Worm (Caenorhabditis elegans) whole organism, L2 larva: Measurements from ENCODE around the gene sra-1.

Experiments used
- ceh-82 ChIP-seq: fragments of 150-350 bp; optimal IDR thresholded peaks from 2 replicates; lab custom pipeline; 2014; ENCODE audit warnings: missing biosample characterization, missing genetic modification characterization
- elt-3 ChIP-seq: sonication (generic microtip); optimal IDR thresholded peaks from 2 replicates; lab custom pipeline; 2017; ENCODE audit warnings: missing biosample characterization, missing genetic modification characterization
- gmeb-1 ChIP-seq: fragments of 150-350 bp; optimal IDR thresholded peaks from 2 replicates; lab custom pipeline; 2014; ENCODE audit warnings: missing biosample characterization, missing genetic modification characterization
- mdl-1 ChIP-seq, 2 experiments: fragments of 150-350 bp in 1 of 2; sonication (generic microtip) in 1 of 2; optimal IDR thresholded peaks; 2 replicates each; lab custom pipeline; 2017; ENCODE audit warnings: missing biosample characterization in 2 of 2, missing genetic modification characterization in 2 of 2
- unc-62 ChIP-seq: fragments of 150-350 bp; optimal IDR thresholded peaks from 2 replicates; lab custom pipeline; 2014; ENCODE audit warnings: missing biosample characterization, missing genetic modification reagents, missing genetic modification characterization

DNA sequence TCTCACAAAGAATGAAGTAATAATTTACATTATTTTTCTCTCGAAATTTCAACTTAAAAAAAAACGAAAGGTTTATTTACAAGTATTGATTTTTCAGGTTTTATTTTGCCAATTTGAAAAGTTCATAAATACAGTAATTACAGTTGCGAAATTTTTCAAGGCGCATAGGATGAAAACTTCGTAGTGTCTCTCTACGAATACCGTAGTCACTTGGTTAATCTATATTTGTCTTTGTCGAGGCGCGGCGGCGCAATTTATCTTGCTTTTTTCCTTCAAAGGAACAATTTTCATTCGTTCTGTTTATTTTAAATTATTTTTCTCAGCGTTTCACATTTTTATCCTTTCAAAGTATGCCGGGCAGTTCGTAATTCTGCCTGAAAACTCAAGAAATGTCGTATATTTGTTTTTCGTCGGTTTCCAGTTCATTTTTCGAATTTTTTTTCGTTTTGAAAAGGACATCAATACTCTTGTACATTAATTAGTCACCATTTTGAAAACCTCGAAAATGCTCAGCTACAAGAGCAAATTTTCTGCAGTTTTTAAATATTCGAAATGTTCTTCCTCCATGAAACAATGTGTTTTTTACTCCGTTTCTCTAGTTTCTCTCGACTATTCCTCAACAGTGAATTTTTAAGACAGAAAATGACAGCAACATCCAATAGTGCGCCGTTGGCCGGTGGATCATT lies 2.2 kb upstream of the sra-1 start, which contains the start of gene mex-6:
- TF ChIP-seq unc-62 (GFP tag; lab: Kevin White, UChicago) (no peak), ceh-82 (no peak), gmeb-1 (tag; lab: Kevin White, UChicago) (no peak), mdl-1 (tag; optimal IDR thresholded peaks at IDR 0.05; lab: Kevin White, UChicago) (no peak), elt-3 (tag; lab: Kevin White, UChicago) (no peak)
